Fruit fly (Drosophila melanogaster) whole organism, embryonic: Measurements from ENCODE around the gene Ctu2.
A peak's percentile ranks its signal among the peaks of the same experiment; 100 is the strongest.

ENCODE experiments used
- ATbp ChIP-seq: fragments of 200-800 bp; sonication (Bioruptor generic); optimal IDR thresholded peaks from 2 replicates; lab custom pipeline; 2017; ENCODE audit warnings: missing biosample characterization, mild to moderate bottlenecking, missing genetic modification characterization, missing genetic modification reagents
- Abd-B ChIP-seq: fragments of 200-800 bp; sonication (Bioruptor generic); optimal IDR thresholded peaks from 2 replicates; lab custom pipeline; 2018; ENCODE audit warnings: missing biosample characterization, mild to moderate bottlenecking, missing genetic modification characterization, moderate library complexity
- CG10274 ChIP-seq: fragments of 200-800 bp; sonication (Bioruptor generic); optimal IDR thresholded peaks from 3 replicates; lab custom pipeline; 2017; ENCODE audit warnings: missing biosample characterization, mild to moderate bottlenecking, missing genetic modification characterization
- CG10565 ChIP-seq: fragments of 200-800 bp; sonication (Bioruptor generic); optimal IDR thresholded peaks from 3 replicates; lab custom pipeline; 2016; ENCODE audit warnings: missing biosample characterization, mild to moderate bottlenecking, missing genetic modification characterization
- CG11247 ChIP-seq: fragments of 200-800 bp; sonication (Bioruptor generic); IDR thresholded peaks from 2 replicates; pipeline ENCODE4 v1.3.6; 2022; ENCODE audit warnings: missing biosample characterization, missing genetic modification characterization
- CG12104 ChIP-seq: fragments of 200-800 bp; sonication (Bioruptor generic); optimal IDR thresholded peaks from 3 replicates; lab custom pipeline; 2016; ENCODE audit warnings: missing biosample characterization, missing genetic modification characterization
- CG17568 ChIP-seq: fragments of 200-800 bp; sonication (Bioruptor generic); optimal IDR thresholded peaks from 2 replicates; lab custom pipeline; 2018; ENCODE audit warnings: missing biosample characterization, mild to moderate bottlenecking, missing genetic modification characterization, moderate library complexity
- CG18619 ChIP-seq: fragments of 200-800 bp; sonication (Bioruptor generic); optimal IDR thresholded peaks from 3 replicates; lab custom pipeline; 2017; ENCODE audit warnings: missing biosample characterization, mild to moderate bottlenecking, missing genetic modification characterization
- CG30403 ChIP-seq: fragments of 200-800 bp; sonication (Bioruptor generic); optimal IDR thresholded peaks from 3 replicates; lab custom pipeline; 2016; ENCODE audit warnings: missing biosample characterization, missing genetic modification characterization
- CG3065 ChIP-seq: fragments of 200-800 bp; sonication (Bioruptor generic); optimal IDR thresholded peaks from 2 replicates; lab custom pipeline; 2016; ENCODE audit warnings: missing biosample characterization, missing genetic modification characterization
- CG31441 ChIP-seq: fragments of 200-800 bp; sonication (Bioruptor generic); IDR thresholded peaks from 2 replicates; pipeline ENCODE4 v1.3.6; 2022; ENCODE audit warnings: missing biosample characterization, missing genetic modification characterization
- CG32767 ChIP-seq: fragments of 200-800 bp; sonication (Bioruptor generic); IDR thresholded peaks from 2 replicates; pipeline ENCODE4 v1.3.6; 2022; ENCODE audit warnings: missing biosample characterization, missing genetic modification characterization
- CG34224 ChIP-seq: fragments of 200-800 bp; sonication (Bioruptor generic); IDR thresholded peaks from 3 replicates; pipeline ENCODE4 v1.3.6; 2022; ENCODE audit warnings: missing biosample characterization, missing genetic modification characterization; ENCODE audit not compliant: partially characterized antibody
- CG34376 ChIP-seq: fragments of 200-800 bp; sonication (Bioruptor generic); optimal IDR thresholded peaks from 2 replicates; lab custom pipeline; 2018; ENCODE audit warnings: missing biosample characterization, mild to moderate bottlenecking, missing genetic modification characterization
- CG4360 ChIP-seq: fragments of 200-800 bp; sonication (Bioruptor generic); IDR thresholded peaks from 2 replicates; pipeline ENCODE4 v1.3.6; 2022; ENCODE audit warnings: missing biosample characterization, missing genetic modification characterization
- CG7928 ChIP-seq: fragments of 200-800 bp; sonication (Bioruptor generic); optimal IDR thresholded peaks from 2 replicates; lab custom pipeline; 2017; ENCODE audit warnings: missing biosample characterization, mild to moderate bottlenecking, missing genetic modification characterization
- CG9609 ChIP-seq: fragments of 200-800 bp; sonication (Bioruptor generic); optimal IDR thresholded peaks from 3 replicates; lab custom pipeline; 2016; ENCODE audit warnings: missing biosample characterization, missing genetic modification characterization
- CG9797 ChIP-seq: fragments of 200-800 bp; sonication (Bioruptor generic); optimal IDR thresholded peaks from 3 replicates; lab custom pipeline; 2018; ENCODE audit warnings: missing biosample characterization, mild to moderate bottlenecking, missing genetic modification characterization
- CG9876 ChIP-seq: fragments of 200-800 bp; sonication (Bioruptor generic); optimal IDR thresholded peaks from 2 replicates; lab custom pipeline; 2016; ENCODE audit warnings: missing biosample characterization, missing genetic modification characterization
- Chrac-16 ChIP-seq: fragments of 200-800 bp; sonication (Bioruptor generic); optimal IDR thresholded peaks from 3 replicates; lab custom pipeline; 2016; ENCODE audit warnings: missing biosample characterization, missing genetic modification characterization
- Dll ChIP-seq: fragments of 200-800 bp; sonication (Bioruptor generic); IDR thresholded peaks from 4 replicates; pipeline ENCODE4 v1.3.6; 2022; ENCODE audit warnings: missing biosample characterization, missing genetic modification characterization; ENCODE audit not compliant: partially characterized antibody
- HHEX ChIP-seq: fragments of 200-800 bp; sonication (Bioruptor generic); optimal IDR thresholded peaks from 3 replicates; lab custom pipeline; 2017; ENCODE audit warnings: missing biosample characterization, mild to moderate bottlenecking, missing genetic modification characterization, missing genetic modification reagents
- HLH4C ChIP-seq: fragments of 200-800 bp; sonication (Bioruptor generic); IDR thresholded peaks from 3 replicates; pipeline ENCODE4 v1.3.6; 2022; ENCODE audit warnings: missing biosample characterization, missing genetic modification characterization; ENCODE audit not compliant: partially characterized antibody
- Hey ChIP-seq: fragments of 200-800 bp; sonication (Bioruptor generic); optimal IDR thresholded peaks from 3 replicates; lab custom pipeline; 2018; ENCODE audit warnings: missing biosample characterization, mild to moderate bottlenecking, missing genetic modification characterization
- Hsf ChIP-seq: fragments of 200-800 bp; sonication (Bioruptor generic); optimal IDR thresholded peaks from 3 replicates; lab custom pipeline; 2016; ENCODE audit warnings: missing biosample characterization, missing genetic modification characterization
- Lpt ChIP-seq: fragments of >200 bp; optimal IDR thresholded peaks from 2 replicates; lab custom pipeline; 2018; ENCODE audit warnings: missing biosample characterization, missing genetic modification characterization
- Meics ChIP-seq: fragments of 200-800 bp; sonication (Bioruptor generic); optimal IDR thresholded peaks from 2 replicates; lab custom pipeline; 2017; ENCODE audit warnings: missing biosample characterization, mild to moderate bottlenecking, missing genetic modification characterization
- NFAT ChIP-seq: fragments of 200-800 bp; sonication (Bioruptor generic); IDR thresholded peaks from 2 replicates; pipeline ENCODE4 v1.3.6; 2022; ENCODE audit warnings: missing biosample characterization, missing genetic modification characterization
- PHDP ChIP-seq: fragments of 200-800 bp; sonication (Bioruptor generic); optimal IDR thresholded peaks from 3 replicates; lab custom pipeline; 2018; ENCODE audit warnings: missing biosample characterization, mild to moderate bottlenecking, missing genetic modification characterization, moderate library complexity
- Sox102F ChIP-seq: fragments of 200-800 bp; sonication (Bioruptor generic); optimal IDR thresholded peaks from 2 replicates; lab custom pipeline; 2018; ENCODE audit warnings: missing biosample characterization, mild to moderate bottlenecking, missing genetic modification characterization, moderate library complexity
- TFAM ChIP-seq: fragments of 200-800 bp; sonication (Bioruptor generic); optimal IDR thresholded peaks from 2 replicates; lab custom pipeline; 2017; ENCODE audit warnings: missing biosample characterization, missing genetic modification characterization, inconsistent platforms
- Tbp ChIP-seq: fragments of >200 bp; optimal IDR thresholded peaks from 2 replicates; lab custom pipeline; 2018; ENCODE audit warnings: missing biosample characterization, missing genetic modification characterization
- Vsx1 ChIP-seq: fragments of 200-800 bp; sonication (Bioruptor generic); optimal IDR thresholded peaks from 2 replicates; lab custom pipeline; 2017; ENCODE audit warnings: missing biosample characterization, mild to moderate bottlenecking, missing genetic modification characterization, missing genetic modification reagents
- Xbp1 ChIP-seq: fragments of 200-800 bp; sonication (Bioruptor generic); optimal IDR thresholded peaks from 3 replicates; lab custom pipeline; 2016; ENCODE audit warnings: missing biosample characterization, mild to moderate bottlenecking, missing genetic modification characterization
- abd-A ChIP-seq: fragments of 200-800 bp; sonication (Bioruptor generic); optimal IDR thresholded peaks from 3 replicates; lab custom pipeline; 2019; ENCODE audit warnings: missing biosample characterization, mild to moderate bottlenecking, missing genetic modification characterization, moderate library complexity
- amos ChIP-seq: fragments of 200-800 bp; sonication (Bioruptor generic); IDR thresholded peaks from 2 replicates; pipeline ENCODE4 v1.3.6; 2022; ENCODE audit warnings: missing biosample characterization, missing genetic modification characterization; ENCODE audit not compliant: partially characterized antibody
- bigmax ChIP-seq: fragments of 200-800 bp; sonication (Bioruptor generic); optimal IDR thresholded peaks from 2 replicates; lab custom pipeline; 2018; ENCODE audit warnings: missing biosample characterization, mild to moderate bottlenecking, missing genetic modification characterization
- crp ChIP-seq, 2 experiments: fragments of 200-800 bp; sonication (Bioruptor generic); optimal IDR thresholded peaks; 2 replicates in 1 of 2; 3 replicates in 1 of 2; lab custom pipeline; 2017; ENCODE audit warnings: missing biosample characterization in 2 of 2, missing genetic modification characterization in 2 of 2, mild to moderate bottlenecking in 1 of 2, moderate library complexity in 1 of 2
- dysf ChIP-seq: fragments of 200-800 bp; sonication (Bioruptor generic); IDR thresholded peaks from 3 replicates; pipeline ENCODE4 v1.3.6; 2022; ENCODE audit warnings: missing biosample characterization, missing genetic modification characterization
- eyg ChIP-seq: fragments of 200-800 bp; sonication (Bioruptor generic); optimal IDR thresholded peaks from 3 replicates; lab custom pipeline; 2016; ENCODE audit warnings: missing biosample characterization, missing genetic modification characterization
- grn ChIP-seq: fragments of 200-800 bp; sonication (Bioruptor generic); optimal IDR thresholded peaks from 3 replicates; lab custom pipeline; 2017; ENCODE audit warnings: missing biosample characterization, missing genetic modification characterization
- hth ChIP-seq: fragments of >200 bp; optimal IDR thresholded peaks from 2 replicates; lab custom pipeline; 2017; ENCODE audit warnings: inconsistent platforms
- ind ChIP-seq: fragments of 200-800 bp; sonication (Bioruptor generic); optimal IDR thresholded peaks from 3 replicates; lab custom pipeline; 2016; ENCODE audit warnings: missing biosample characterization, missing genetic modification characterization
- jumu ChIP-seq: fragments of 200-800 bp; sonication (Bioruptor generic); optimal IDR thresholded peaks from 3 replicates; lab custom pipeline; 2016; ENCODE audit warnings: missing biosample characterization, missing genetic modification characterization
- lmd ChIP-seq: fragments of 200-800 bp; sonication (Bioruptor generic); IDR thresholded peaks from 2 replicates; pipeline ENCODE4 v1.3.6; 2022; ENCODE audit warnings: missing biosample characterization, missing genetic modification characterization
- pho ChIP-seq: fragments of 200-800 bp; sonication (Bioruptor generic); optimal IDR thresholded peaks from 2 replicates; lab custom pipeline; 2016; ENCODE audit warnings: missing biosample characterization, missing genetic modification characterization
- pita ChIP-seq: fragments of 200-800 bp; sonication (Bioruptor generic); optimal IDR thresholded peaks from 2 replicates; lab custom pipeline; 2017; ENCODE audit warnings: missing biosample characterization, mild to moderate bottlenecking, missing genetic modification characterization
- shn ChIP-seq: fragments of 200-800 bp; sonication (Bioruptor generic); optimal IDR thresholded peaks from 3 replicates; lab custom pipeline; 2016; ENCODE audit warnings: missing biosample characterization, missing genetic modification characterization
- sr ChIP-seq: fragments of 200-800 bp; sonication (Bioruptor generic); IDR thresholded peaks from 3 replicates; pipeline ENCODE4 v1.3.6; 2022; ENCODE audit warnings: missing biosample characterization, missing genetic modification characterization
- vvl ChIP-seq: fragments of 200-800 bp; sonication (Bioruptor generic); IDR thresholded peaks from 2 replicates; pipeline ENCODE4 v1.3.6; 2022; ENCODE audit warnings: missing biosample characterization, missing genetic modification characterization
- zfh1 ChIP-seq: fragments of 200-800 bp; sonication (Bioruptor generic); IDR thresholded peaks from 3 replicates; pipeline ENCODE4 v1.3.6; 2022; ENCODE audit warnings: missing biosample characterization, missing genetic modification characterization

Gene Ctu2

DNA sequence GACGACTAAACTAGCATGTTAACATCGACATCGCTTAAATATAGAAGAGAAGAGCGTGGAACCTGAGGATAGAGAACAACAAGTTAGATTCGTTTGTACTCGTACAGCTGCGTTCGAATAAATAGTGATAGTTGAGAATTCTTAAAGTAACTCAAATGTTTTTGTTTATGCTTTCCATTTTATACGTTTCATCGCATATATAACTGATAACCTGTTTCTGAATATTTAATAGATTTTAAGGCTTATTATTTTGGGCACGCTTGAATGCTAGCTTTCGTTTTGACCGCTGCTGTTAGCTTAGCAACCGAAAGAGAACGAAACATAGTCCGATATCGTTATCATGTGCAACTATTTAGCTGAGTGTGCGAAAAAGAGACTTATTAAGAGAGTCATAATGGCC, 35.3 kb upstream of the Ctu2 start (continued):
- TF ChIP-seq CG34224 (GFP tag; lab: Robert Waterston, UW) (no peak), Tbp (GFP tag; lab: Kevin White, UChicago) (no peak), CG9797 (GFP tag; lab: Kevin White, UChicago) (no peak), CG9609 (GFP tag; lab: Kevin White, UChicago) (peak; percentile 90), abd-A (no peak), HHEX (GFP tag; lab: Kevin White, UChicago) (peak; percentile 97), pho (peak; percentile 98), Meics (peak; percentile 98), zfh1 (GFP tag; lab: Robert Waterston, UW) (peak; percentile 93), CG12104 (GFP tag; lab: Kevin White, UChicago) (peak; percentile 91), Dll (GFP tag; lab: Robert Waterston, UW) (no peak), bigmax (GFP tag; lab: Kevin White, UChicago) (peak; percentile 62), ATbp (GFP tag; lab: Kevin White, UChicago) (peak; percentile 86), HLH4C (no peak), CG10274 (GFP tag; lab: Kevin White, UChicago) (peak; percentile 86), crp (GFP tag; optimal IDR thresholded peaks at IDR 0.05; lab: Kevin White, UChicago) (peak in 1 of 2 experiments; percentile 54), NFAT (GFP tag; lab: Robert Waterston, UW) (peak; percentile 97), Sox102F (GFP tag; lab: Kevin White, UChicago) (peak; percentile 91), CG11247 (peak; percentile 97), hth (lab: Kevin White, UChicago) (no peak), CG30403 (peak; percentile 96), Hey (tag; lab: Kevin White, UChicago) (peak; percentile 81), Xbp1 (GFP tag; lab: Kevin White, UChicago) (peak; percentile 92), lmd (peak; percentile 96), CG17568 (GFP tag; lab: Kevin White, UChicago) (peak; percentile 92), shn (GFP tag; lab: Kevin White, UChicago) (peak; percentile 82), PHDP (tag; lab: Kevin White, UChicago) (peak; percentile 98), Vsx1 (GFP tag; lab: Kevin White, UChicago) (peak; percentile 87), CG3065 (GFP tag; lab: Kevin White, UChicago) (peak; percentile 74), vvl (peak; percentile 97), sr (GFP tag; lab: Robert Waterston, UW) (peak; percentile 65; the same call in 1 of the 3 replicates), CG31441 (GFP tag; lab: Robert Waterston, UW) (peak; percentile 84), CG7928 (GFP tag; lab: Kevin White, UChicago) (peak; percentile 81), Chrac-16 (GFP tag; lab: Kevin White, UChicago) (peak; percentile 91), pita (GFP tag; lab: Kevin White, UChicago) (no peak), eyg (GFP tag; lab: Kevin White, UChicago) (peak; percentile 93), CG10565 (peak; percentile 51), CG34376 (GFP tag; lab: Kevin White, UChicago) (peak; percentile 98), jumu (peak; percentile 89), dysf (GFP tag; lab: Robert Waterston, UW) (peak; percentile 98), amos (GFP tag; lab: Robert Waterston, UW) (no peak), Lpt (GFP tag; lab: Kevin White, UChicago) (no peak), Abd-B (GFP tag; lab: Kevin White, UChicago) (peak; percentile 85), CG9876 (GFP tag; lab: Kevin White, UChicago) (peak; percentile 90), grn (GFP tag; lab: Kevin White, UChicago) (peak; percentile 35), ind (GFP tag; lab: Kevin White, UChicago) (peak; percentile 96), Hsf (GFP tag; lab: Kevin White, UChicago) (peak; percentile 97), CG32767 (GFP tag; lab: Robert Waterston, UW) (peak; percentile 93), CG18619 (GFP tag; lab: Kevin White, UChicago) (peak; percentile 95), TFAM (peak; percentile 51), CG4360 (0 out of 2 replicates have a peak, but pooled peaks have one; percentile 31)
